Worm (Caenorhabditis elegans) whole organism, early embryonic: ENCODE data around the gene R03E9.2.

Experiments used
- F13C5.2 ChIP-seq: sonication (generic microtip); optimal IDR thresholded peaks from 2 replicates; lab custom pipeline; 2017; ENCODE audit warnings: mild to moderate bottlenecking, missing genetic modification characterization, inconsistent platforms, missing compliant biosample characterization
- aly-1 ChIP-seq: sonication (generic microtip); optimal IDR thresholded peaks from 2 replicates; lab custom pipeline; 2016; ENCODE audit warnings: missing genetic modification characterization, missing compliant biosample characterization
- ama-1 ChIP-seq: fragments of 150-350 bp; optimal IDR thresholded peaks from 2 replicates; lab custom pipeline; 2014
- ceh-36 ChIP-seq: sonication (generic microtip); optimal IDR thresholded peaks from 2 replicates; lab custom pipeline; 2016; ENCODE audit warnings: missing genetic modification characterization, inconsistent platforms, missing compliant biosample characterization
- scrt-1 ChIP-seq: fragments of 200-800 bp; sonication (Bioruptor generic); IDR thresholded peaks from 2 replicates; pipeline ENCODE4 v1.3.6; 2022; ENCODE audit warnings: missing genetic modification characterization, missing compliant biosample characterization
- tra-4 ChIP-seq: sonication (generic microtip); optimal IDR thresholded peaks from 2 replicates; lab custom pipeline; 2017; ENCODE audit warnings: missing genetic modification characterization, missing compliant biosample characterization

- no peak for TF ChIP-seq scrt-1
- no peak for TF ChIP-seq aly-1 (tag; lab: Kevin White, UChicago)
- TF ChIP-seq ceh-36 (tag; lab: Kevin White, UChicago), result no peak
- no peak for TF ChIP-seq F13C5.2 (tag; lab: Kevin White, UChicago)
- TF ChIP-seq tra-4, result no peak
- no peak for TF ChIP-seq ama-1 (lab: Kevin White, UChicago)
These were observed 12.4 kb upstream of the R03E9.2 start for ce11 chrX:6745515-6745914.
